Fruit fly (Drosophila melanogaster) whole organism, wandering third instar larva: Measurements from ENCODE around the gene CG34253.

Experiments used
- Abd-B ChIP-seq: fragments of >200 bp; optimal IDR thresholded peaks from 2 replicates; lab custom pipeline; 2017; ENCODE audit warnings: missing biosample characterization, missing genetic modification characterization
- CG32264 ChIP-seq: fragments of 200-800 bp; sonication (Bioruptor generic); optimal IDR thresholded peaks from 2 replicates; lab custom pipeline; 2016; ENCODE audit warnings: missing biosample characterization, missing genetic modification characterization
- CG9705 ChIP-seq: fragments of 200-800 bp; sonication (Bioruptor generic); optimal IDR thresholded peaks from 2 replicates; lab custom pipeline; 2018; ENCODE audit warnings: missing biosample characterization, mild to moderate bottlenecking, missing genetic modification characterization
- CrebA ChIP-seq: fragments of 200-800 bp; sonication (Bioruptor generic); optimal IDR thresholded peaks from 2 replicates; lab custom pipeline; 2016; ENCODE audit warnings: missing biosample characterization, mild to moderate bottlenecking, missing genetic modification characterization, borderline replicate concordance
- Dfd ChIP-seq: fragments of >200 bp; optimal IDR thresholded peaks from 2 replicates; lab custom pipeline; 2017; ENCODE audit warnings: missing biosample characterization, missing genetic modification characterization
- GATAd ChIP-seq: sonication (Bioruptor generic); optimal IDR thresholded peaks from 2 replicates; lab custom pipeline; 2016; ENCODE audit warnings: missing biosample characterization, missing genetic modification characterization
- HLH106 ChIP-seq: fragments of 200-800 bp; optimal IDR thresholded peaks from 3 replicates; lab custom pipeline; 2019; ENCODE audit warnings: missing biosample characterization, mild to moderate bottlenecking, missing genetic modification characterization, moderate library complexity
- Hnf4 ChIP-seq: fragments of 200-800 bp; sonication (Bioruptor generic); optimal IDR thresholded peaks from 2 replicates; lab custom pipeline; 2016; ENCODE audit warnings: missing biosample characterization, mild to moderate bottlenecking, missing genetic modification characterization
- Hr78 ChIP-seq: fragments of >200 bp; optimal IDR thresholded peaks from 2 replicates; lab custom pipeline; 2017; ENCODE audit warnings: missing biosample characterization, missing genetic modification characterization
- Hr83 ChIP-seq: fragments of 200-300 bp; sonication (Bioruptor generic); optimal IDR thresholded peaks from 2 replicates; lab custom pipeline; 2016; ENCODE audit warnings: missing biosample characterization, mild to moderate bottlenecking, missing genetic modification characterization, moderate library complexity; ENCODE audit not compliant: poor library complexity, severe bottlenecking
- Jra ChIP-seq: sonication (Bioruptor generic); optimal IDR thresholded peaks from 2 replicates; lab custom pipeline; 2016; ENCODE audit warnings: missing biosample characterization, missing genetic modification characterization
- Mio ChIP-seq: sonication (Bioruptor generic); optimal IDR thresholded peaks from 2 replicates; lab custom pipeline; 2016; ENCODE audit warnings: missing biosample characterization, missing genetic modification characterization
- N ChIP-seq: fragments of >200 bp; optimal IDR thresholded peaks from 2 replicates; lab custom pipeline; 2018; ENCODE audit warnings: missing biosample characterization, missing external identifiers, missing genetic modification characterization
- OdsH ChIP-seq: fragments of 200-800 bp; sonication (Bioruptor generic); optimal IDR thresholded peaks from 2 replicates; lab custom pipeline; 2016; ENCODE audit warnings: missing biosample characterization, mild to moderate bottlenecking, missing genetic modification characterization
- Sp1 ChIP-seq: fragments of 200-800 bp; sonication (Bioruptor generic); optimal IDR thresholded peaks from 3 replicates; lab custom pipeline; 2019; ENCODE audit warnings: missing biosample characterization, mild to moderate bottlenecking, missing genetic modification characterization, moderate library complexity
- Vsx2 ChIP-seq: fragments of 200-300, 225-300 bp; sonication (Bioruptor generic); optimal IDR thresholded peaks from 2 replicates; lab custom pipeline; 2018; ENCODE audit warnings: missing biosample characterization, missing genetic modification characterization; ENCODE audit not compliant: partially characterized antibody
- br ChIP-seq: fragments of 200-800 bp; sonication (Bioruptor generic); optimal IDR thresholded peaks from 2 replicates; lab custom pipeline; 2016; ENCODE audit warnings: missing biosample characterization, missing genetic modification characterization
- brk ChIP-seq: fragments of 200-800 bp; sonication (Bioruptor generic); optimal IDR thresholded peaks from 2 replicates; lab custom pipeline; 2016; ENCODE audit warnings: missing biosample characterization, mild to moderate bottlenecking, missing genetic modification characterization
- dl ChIP-seq, 2 experiments: fragments of 175-275, 200-275 bp in 1 of 2; fragments of 200-275 bp in 1 of 2; sonication (Bioruptor generic); optimal IDR thresholded peaks; lab custom pipeline; 2018; ENCODE audit warnings: mild to moderate bottlenecking in 2 of 2, missing biosample characterization in 2 of 2, missing genetic modification characterization in 2 of 2, moderate library complexity in 2 of 2; ENCODE audit not compliant: partially characterized antibody in 2 of 2, insufficient read depth in 1 of 2
- dmrt93B ChIP-seq: fragments of 200-800 bp; sonication (Bioruptor generic); optimal IDR thresholded peaks from 2 replicates; lab custom pipeline; 2018; ENCODE audit warnings: missing biosample characterization, mild to moderate bottlenecking, missing genetic modification characterization
- dsf ChIP-seq: sonication (Bioruptor generic); optimal IDR thresholded peaks from 2 replicates; lab custom pipeline; 2016; ENCODE audit warnings: missing biosample characterization, missing genetic modification characterization, borderline replicate concordance
- ey ChIP-seq: fragments of 200-800 bp; sonication (Bioruptor generic); optimal IDR thresholded peaks from 2 replicates; lab custom pipeline; 2016; ENCODE audit warnings: missing biosample characterization, missing genetic modification characterization
- foxo ChIP-seq, 2 experiments: fragments of 200-800 bp; sonication (Bioruptor generic); optimal IDR thresholded peaks; 2 replicates in 1 of 2; 3 replicates in 1 of 2; lab custom pipeline; 2016 to 2017; ENCODE audit warnings: missing biosample characterization in 2 of 2, missing genetic modification characterization in 2 of 2
- fru ChIP-seq: fragments of 200-800 bp; sonication (Bioruptor generic); optimal IDR thresholded peaks from 3 replicates; lab custom pipeline; 2016; ENCODE audit warnings: missing biosample characterization, mild to moderate bottlenecking, missing genetic modification characterization
- h ChIP-seq: fragments of 200-800 bp; sonication (Bioruptor generic); optimal IDR thresholded peaks from 3 replicates; lab custom pipeline; 2016; ENCODE audit warnings: missing biosample characterization, mild to moderate bottlenecking, missing genetic modification characterization
- jim ChIP-seq: fragments of 175-275, 200-325 bp; sonication (Bioruptor generic); optimal IDR thresholded peaks from 2 replicates; lab custom pipeline; 2016; ENCODE audit warnings: missing biosample characterization, mild to moderate bottlenecking, missing genetic modification characterization
- lola ChIP-seq: fragments of >200 bp; optimal IDR thresholded peaks from 2 replicates; lab custom pipeline; 2017; ENCODE audit warnings: missing biosample characterization, missing genetic modification characterization
- pan ChIP-seq: fragments of >200 bp; optimal IDR thresholded peaks from 2 replicates; lab custom pipeline; 2017
- rgr ChIP-seq: fragments of 200-800 bp; sonication (Bioruptor generic); optimal IDR thresholded peaks from 3 replicates; lab custom pipeline; 2016; ENCODE audit warnings: missing biosample characterization, mild to moderate bottlenecking, missing genetic modification characterization
- sage ChIP-seq: fragments of 200-800 bp; sonication (Bioruptor generic); optimal IDR thresholded peaks from 2 replicates; lab custom pipeline; 2016; ENCODE audit warnings: missing biosample characterization, mild to moderate bottlenecking, missing genetic modification characterization
- tai ChIP-seq: sonication (Bioruptor generic); optimal IDR thresholded peaks from 2 replicates; lab custom pipeline; 2016; ENCODE audit warnings: missing biosample characterization, missing genetic modification characterization
- usp ChIP-seq: fragments of >200 bp; optimal IDR thresholded peaks from 2 replicates; lab custom pipeline; 2017; ENCODE audit warnings: missing biosample characterization, missing genetic modification characterization
- woc ChIP-seq: sonication (Bioruptor generic); optimal IDR thresholded peaks from 2 replicates; lab custom pipeline; 2016; ENCODE audit warnings: missing biosample characterization, mild to moderate bottlenecking, missing genetic modification characterization

The CG34253 gene

DNA sequence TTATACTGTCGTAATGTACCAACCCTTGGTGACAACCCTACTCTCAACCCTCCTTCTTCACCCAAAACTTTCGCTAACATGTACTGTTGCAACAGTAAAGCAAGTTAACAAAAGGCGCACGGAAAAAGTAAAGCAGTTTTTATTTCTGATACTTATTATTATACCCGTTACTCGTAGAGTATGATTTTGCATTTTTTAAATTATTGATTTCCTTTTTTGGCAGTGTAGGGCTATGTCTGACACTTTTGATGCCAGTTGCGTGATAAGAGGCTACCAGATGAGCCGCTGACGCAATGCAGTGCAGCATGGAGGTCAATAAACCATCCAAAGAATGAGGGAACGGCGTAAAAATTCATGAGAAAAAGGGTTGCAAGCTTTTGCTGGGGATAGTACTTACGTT is 11.3 kb downstream of the CG34253 start:
- no peak for TF ChIP-seq h (GFP tag; lab: Kevin White, UChicago)
- TF ChIP-seq dsf (GFP tag; lab: Kevin White, UChicago), result no peak
- no peak for TF ChIP-seq foxo (GFP tag; optimal IDR thresholded peaks at IDR 0.05; lab: Kevin White, UChicago)
- no peak for TF ChIP-seq CG32264 (GFP tag; lab: Kevin White, UChicago)
- TF ChIP-seq tai (GFP tag; lab: Kevin White, UChicago), result no peak
- TF ChIP-seq Jra, result no peak
- no peak for TF ChIP-seq Dfd (GFP tag; lab: Kevin White, UChicago)
- TF ChIP-seq Sp1 (GFP tag; lab: Kevin White, UChicago), result no peak
- TF ChIP-seq Hr78 (GFP tag; lab: Kevin White, UChicago), result no peak
- no peak for TF ChIP-seq GATAd
- TF ChIP-seq lola (GFP tag; lab: Kevin White, UChicago), result no peak
- TF ChIP-seq Vsx2, result no peak
- TF ChIP-seq fru (GFP tag; lab: Kevin White, UChicago), result no peak
- TF ChIP-seq CG9705 (GFP tag; lab: Kevin White, UChicago), result no peak
- no peak for TF ChIP-seq usp (GFP tag; lab: Kevin White, UChicago)

DNA sequence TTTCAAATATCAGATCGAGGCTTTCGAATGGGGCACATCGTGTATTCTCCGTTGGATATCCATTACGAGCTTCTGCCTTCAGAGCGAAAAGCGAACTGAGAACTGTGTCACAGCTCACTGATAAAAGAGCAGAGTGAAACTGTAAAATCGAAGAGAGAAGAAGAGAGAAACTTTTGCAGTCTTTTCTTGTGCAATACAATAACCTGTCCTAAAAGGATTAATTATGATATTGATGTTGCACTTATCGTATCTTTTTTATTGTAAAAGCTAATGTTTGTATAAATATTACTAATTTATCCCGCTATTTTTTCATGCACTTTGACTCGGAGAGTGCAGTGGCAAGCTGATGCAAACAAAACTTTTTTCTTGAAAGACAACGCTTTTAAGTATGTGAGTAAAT is 12.1 kb downstream of the CG34253 start:
- no peak for TF ChIP-seq brk (GFP tag; lab: Kevin White, UChicago)
- TF ChIP-seq, all 38 proteins: peak for 0

DNA sequence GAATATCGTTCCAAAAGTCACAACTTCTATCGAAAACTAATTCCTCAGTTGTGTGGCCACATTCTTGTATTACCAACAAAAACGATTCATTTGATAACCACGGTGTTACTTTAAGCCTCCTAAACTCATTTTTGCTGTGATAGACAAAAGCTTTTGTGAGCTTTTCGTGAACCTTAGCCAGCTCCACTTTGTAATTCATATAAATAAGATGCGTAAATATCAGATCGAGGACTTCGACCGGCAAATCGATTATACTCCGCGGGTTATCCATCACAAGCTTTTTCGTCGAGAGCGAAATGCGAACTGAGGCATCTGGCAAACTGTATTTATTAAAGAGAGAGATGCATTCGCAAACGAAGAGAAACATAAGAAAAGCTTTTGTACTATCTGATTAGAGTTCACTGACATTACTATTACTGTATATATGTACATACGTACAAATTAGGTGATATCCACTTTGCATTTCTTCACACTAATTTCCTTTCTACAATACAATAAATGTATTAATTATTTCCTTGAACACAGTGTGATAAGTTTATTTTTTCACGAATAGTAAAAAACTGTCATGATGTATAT is 13.5 kb downstream of the CG34253 start, which contains the start of gene CG44004:
Gene CG44004, minus strand, starts transcription at position 305 of the 576 bp plus-strand sequence.
- no peak for TF ChIP-seq br
- no peak for TF ChIP-seq dmrt93B
- TF ChIP-seq Mio (GFP tag; lab: Kevin White, UChicago), result no peak
- TF ChIP-seq dsf (GFP tag; lab: Kevin White, UChicago), result no peak
- no peak for TF ChIP-seq jim
- TF ChIP-seq Hr83 (GFP tag; lab: Kevin White, UChicago), result no peak
- no peak for TF ChIP-seq CG32264 (GFP tag; lab: Kevin White, UChicago)
- no peak for TF ChIP-seq sage
- no peak for TF ChIP-seq N (GFP tag; lab: Kevin White, UChicago)
- TF ChIP-seq OdsH, result no peak
- no peak for TF ChIP-seq rgr (GFP tag; lab: Kevin White, UChicago)
- TF ChIP-seq usp (GFP tag; lab: Kevin White, UChicago), result no peak
- TF ChIP-seq fru (GFP tag; lab: Kevin White, UChicago), result no peak
- no peak for TF ChIP-seq HLH106
- no peak for TF ChIP-seq CG9705 (GFP tag; lab: Kevin White, UChicago)
- TF ChIP-seq foxo (GFP tag; optimal IDR thresholded peaks at IDR 0.05; lab: Kevin White, UChicago), result no peak

DNA sequence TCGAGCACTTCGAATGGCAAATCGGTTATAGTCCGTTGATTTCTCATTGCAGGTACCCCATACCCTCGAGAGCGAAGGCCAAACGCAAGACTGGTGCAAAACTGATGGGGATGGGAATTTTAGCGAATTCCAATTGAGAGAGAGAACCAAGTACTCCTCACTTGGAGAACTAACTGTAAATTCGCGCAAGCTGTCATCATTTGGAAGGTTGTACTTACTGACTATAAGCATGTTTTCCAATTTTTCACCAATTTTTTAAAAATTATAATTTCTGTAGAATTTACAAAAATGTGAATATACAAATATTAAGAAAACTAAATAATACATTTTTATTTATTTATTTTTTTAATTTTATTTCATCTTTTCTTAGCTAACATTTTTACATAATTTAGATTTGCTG is 15.1 kb downstream of the CG34253 start, which contains the start of gene CG44005:
Gene CG44005, minus strand, starts transcription at position 101 of the 400 bp plus-strand sequence.
- TF ChIP-seq Sp1 (GFP tag; lab: Kevin White, UChicago) (no peak), CrebA (no peak), tai (GFP tag; lab: Kevin White, UChicago) (no peak), OdsH (no peak), ey (GFP tag; lab: Kevin White, UChicago) (no peak), dmrt93B (no peak), Abd-B (no peak), GATAd (no peak), lola (GFP tag; lab: Kevin White, UChicago) (no peak), Mio (GFP tag; lab: Kevin White, UChicago) (no peak), N (GFP tag; lab: Kevin White, UChicago) (no peak), Dfd (GFP tag; lab: Kevin White, UChicago) (no peak), pan (lab: Kevin White, UChicago) (no peak), dl (GFP tag; optimal IDR thresholded peaks at IDR 0.05; lab: Kevin White, UChicago; ENCODE audit: insufficient read depth in 1 of 2, partially characterized antibody in 2 of 2) (no peak), Hr78 (GFP tag; lab: Kevin White, UChicago) (no peak), jim (no peak), Hr83 (GFP tag; lab: Kevin White, UChicago) (no peak), woc (GFP tag; lab: Kevin White, UChicago) (no peak), Hnf4 (GFP tag; lab: Kevin White, UChicago) (no peak)
